Fruit fly (Drosophila melanogaster): ENCODE data around the gene Sam-S.
A peak's percentile ranks its signal among the peaks of the same experiment; 100 is the strongest.

The Sam-S gene

DNA sequence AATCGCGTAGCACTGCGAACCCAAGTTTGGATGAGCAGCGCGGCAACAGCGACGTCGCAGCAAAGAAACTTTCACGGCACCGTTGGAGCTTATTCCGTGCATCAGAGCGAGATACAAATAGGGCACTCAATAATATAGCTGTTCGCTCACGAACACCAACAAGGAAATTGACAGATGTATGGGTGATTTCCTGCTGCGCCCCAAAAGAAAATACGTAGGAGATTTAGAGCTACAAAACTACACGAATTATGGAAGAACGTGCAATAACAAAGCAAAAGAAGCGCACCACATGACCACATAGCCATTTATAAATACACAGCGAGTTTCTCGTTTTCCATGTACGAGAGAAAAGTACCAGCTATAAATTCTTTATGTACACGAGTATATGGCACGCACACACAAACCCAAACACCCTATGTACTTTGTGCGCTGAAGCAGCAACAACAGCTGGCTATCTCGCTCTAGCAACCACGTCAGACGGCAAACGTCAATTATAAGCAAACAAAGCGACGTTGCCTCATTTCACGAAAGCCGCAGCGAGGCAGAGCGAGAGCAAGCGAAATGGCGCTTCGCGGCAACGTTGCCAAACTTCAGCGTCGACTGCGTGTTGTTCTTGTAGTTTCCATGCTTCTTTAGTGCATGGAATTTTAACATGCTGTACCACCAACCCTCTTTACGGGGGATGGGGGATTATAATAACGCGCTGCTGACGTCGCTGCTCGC lies 54.9 kb downstream of the Sam-S start:
- TF ChIP-seq CG8478 (optimal IDR thresholded peaks at IDR 0.05) (peak; percentile 57), psq (optimal IDR thresholded peaks at IDR 0.05) (no peak)

DNA sequence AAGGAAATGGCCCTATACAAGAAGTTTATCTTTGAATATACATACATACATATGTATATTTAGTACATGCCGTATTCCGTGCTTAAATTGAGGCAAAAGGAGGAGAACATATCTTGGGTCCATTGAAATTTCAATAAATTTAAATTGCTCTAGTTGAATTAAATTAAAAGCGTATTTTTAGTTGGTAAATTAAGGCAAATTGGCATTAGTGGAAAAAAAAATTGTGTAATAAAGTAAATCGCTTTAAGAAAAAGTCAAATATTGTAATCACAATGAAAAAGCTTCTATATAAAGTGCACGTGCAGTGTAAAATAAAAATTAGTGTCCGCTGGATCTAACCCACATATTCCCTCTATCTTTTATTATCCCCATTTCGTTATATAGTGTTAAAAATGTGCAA lies 55.5 kb downstream of the Sam-S start:
- TF ChIP-seq CG8478 (optimal IDR thresholded peaks at IDR 0.05) (no peak), pan (optimal IDR thresholded peaks at IDR 0.05) (no peak), EcR (GFP tag; optimal IDR thresholded peaks at IDR 0.05) (no peak), Dll (optimal IDR thresholded peaks at IDR 0.05) (no peak), usp (GFP tag; optimal IDR thresholded peaks at IDR 0.05) (no peak), psq (optimal IDR thresholded peaks at IDR 0.05) (no peak)

DNA sequence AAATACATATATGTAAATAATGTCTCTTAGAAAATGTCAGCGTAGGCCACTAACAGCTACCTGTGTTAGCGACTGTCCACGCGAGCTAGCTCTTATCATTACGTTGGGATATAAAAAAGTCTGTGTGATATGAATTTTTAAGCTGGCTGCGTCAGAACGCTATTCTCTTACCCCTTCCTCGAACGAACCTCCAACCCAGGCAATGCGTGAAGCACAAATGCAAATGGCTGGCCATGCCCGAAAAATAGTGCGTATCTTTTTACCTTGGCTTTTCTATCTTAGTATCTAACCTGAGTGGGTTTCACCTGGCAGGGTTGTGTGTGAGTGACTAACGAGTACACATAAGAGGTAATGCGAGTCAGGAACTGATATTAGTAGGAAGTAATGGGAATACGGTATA lies 56.5 kb downstream of the Sam-S start:
- no peak for TF ChIP-seq pan (optimal IDR thresholded peaks at IDR 0.05)
- TF ChIP-seq Dll (optimal IDR thresholded peaks at IDR 0.05), result no peak
- no peak for TF ChIP-seq CG8478 (optimal IDR thresholded peaks at IDR 0.05)
- TF ChIP-seq usp (GFP tag; optimal IDR thresholded peaks at IDR 0.05), result no peak

All from whole organism.